Fruit fly (Drosophila melanogaster) whole organism, adult: Measurements from ENCODE around the gene Nmdmc.

Experiments used
- CG11617 ChIP-seq: fragments of 200-800 bp; sonication (Bioruptor generic); optimal IDR thresholded peaks from 2 replicates; lab custom pipeline; 2017; ENCODE audit warnings: mild to moderate bottlenecking, missing biosample characterization, missing genetic modification reagents, missing genetic modification characterization
- CG12768 ChIP-seq: fragments of 200-800 bp; sonication (Bioruptor generic); optimal IDR thresholded peaks from 2 replicates; lab custom pipeline; 2017; ENCODE audit warnings: missing biosample characterization, missing genetic modification characterization, mild to moderate bottlenecking, moderate library complexity, missing genetic modification reagents
- CG14711 ChIP-seq: fragments of 200-800 bp; sonication (Bioruptor generic); optimal IDR thresholded peaks from 2 replicates; lab custom pipeline; 2018; ENCODE audit warnings: missing biosample characterization, mild to moderate bottlenecking, missing genetic modification characterization, moderate library complexity
- CG1620 ChIP-seq: fragments of 200-800 bp; sonication (Bioruptor generic); optimal IDR thresholded peaks from 2 replicates; lab custom pipeline; 2016; ENCODE audit warnings: missing biosample characterization, missing genetic modification characterization
- CG33017 ChIP-seq: fragments of 200-800 bp; sonication (Bioruptor generic); optimal IDR thresholded peaks from 2 replicates; lab custom pipeline; 2018; ENCODE audit warnings: missing biosample characterization, mild to moderate bottlenecking, missing genetic modification characterization, moderate library complexity
- CG5204 ChIP-seq: fragments of 200-800 bp; sonication (Bioruptor generic); optimal IDR thresholded peaks from 2 replicates; lab custom pipeline; 2016; ENCODE audit warnings: missing biosample characterization, missing genetic modification characterization
- CG7045 ChIP-seq: fragments of 200-800 bp; sonication (Bioruptor generic); optimal IDR thresholded peaks from 2 replicates; lab custom pipeline; 2017; ENCODE audit warnings: missing biosample characterization, mild to moderate bottlenecking, missing genetic modification characterization
- CG7101 ChIP-seq: fragments of 200-800 bp; sonication (Bioruptor generic); optimal IDR thresholded peaks from 2 replicates; lab custom pipeline; 2018; ENCODE audit warnings: missing biosample characterization, mild to moderate bottlenecking, missing genetic modification characterization, moderate library complexity
- Clk ChIP-seq: fragments of 200-800 bp; sonication (Bioruptor generic); optimal IDR thresholded peaks from 2 replicates; lab custom pipeline; 2017; ENCODE audit warnings: missing biosample characterization, missing genetic modification characterization
- Crg-1 ChIP-seq: fragments of 200-800 bp; sonication (Bioruptor generic); optimal IDR thresholded peaks from 2 replicates; lab custom pipeline; 2016; ENCODE audit warnings: missing biosample characterization, missing genetic modification characterization
- Hr96 ChIP-seq: fragments of 200-800 bp; sonication (Bioruptor generic); optimal IDR thresholded peaks from 2 replicates; lab custom pipeline; 2016; ENCODE audit warnings: missing biosample characterization, missing genetic modification characterization
- Mnt ChIP-seq: fragments of 200-800 bp; sonication (Bioruptor generic); optimal IDR thresholded peaks from 2 replicates; lab custom pipeline; 2016; ENCODE audit warnings: missing biosample characterization, mild to moderate bottlenecking, missing genetic modification characterization
- bab1 ChIP-seq: fragments of 200-800 bp; sonication (Bioruptor generic); optimal IDR thresholded peaks from 3 replicates; lab custom pipeline; 2019; ENCODE audit warnings: missing biosample characterization, mild to moderate bottlenecking, missing genetic modification characterization, moderate library complexity
- cic ChIP-seq: fragments of 200-800 bp; sonication (Bioruptor generic); optimal IDR thresholded peaks from 2 replicates; lab custom pipeline; 2017; ENCODE audit warnings: missing biosample characterization, mild to moderate bottlenecking, missing genetic modification characterization, moderate library complexity
- cnc ChIP-seq, 2 experiments: fragments of >200 bp; optimal IDR thresholded peaks; 2 replicates each; lab custom pipeline; 2017
- kay ChIP-seq: fragments of 200-800 bp; sonication (Bioruptor generic); peaks from one replicate; lab custom pipeline; 2016; ENCODE audit warnings: missing biosample characterization, missing genetic modification characterization, borderline replicate concordance
- ovo ChIP-seq: fragments of 200-800 bp; sonication (Bioruptor generic); optimal IDR thresholded peaks from 2 replicates; lab custom pipeline; 2016; ENCODE audit warnings: missing biosample characterization, missing genetic modification characterization
- pad ChIP-seq: fragments of 200-800 bp; sonication (Bioruptor generic); optimal IDR thresholded peaks from 3 replicates; lab custom pipeline; 2017; ENCODE audit warnings: missing biosample characterization, missing genetic modification characterization, mild to moderate bottlenecking, moderate library complexity, missing genetic modification reagents
- tj ChIP-seq: fragments of 200-800 bp; sonication (Bioruptor generic); optimal IDR thresholded peaks from 3 replicates; lab custom pipeline; 2017; ENCODE audit warnings: missing biosample characterization, mild to moderate bottlenecking, missing genetic modification characterization, moderate library complexity
- toe ChIP-seq: fragments of 200-800 bp; sonication (Bioruptor generic); optimal IDR thresholded peaks from 2 replicates; lab custom pipeline; 2016; ENCODE audit warnings: missing biosample characterization, missing genetic modification characterization

Nmdmc gene

DNA sequence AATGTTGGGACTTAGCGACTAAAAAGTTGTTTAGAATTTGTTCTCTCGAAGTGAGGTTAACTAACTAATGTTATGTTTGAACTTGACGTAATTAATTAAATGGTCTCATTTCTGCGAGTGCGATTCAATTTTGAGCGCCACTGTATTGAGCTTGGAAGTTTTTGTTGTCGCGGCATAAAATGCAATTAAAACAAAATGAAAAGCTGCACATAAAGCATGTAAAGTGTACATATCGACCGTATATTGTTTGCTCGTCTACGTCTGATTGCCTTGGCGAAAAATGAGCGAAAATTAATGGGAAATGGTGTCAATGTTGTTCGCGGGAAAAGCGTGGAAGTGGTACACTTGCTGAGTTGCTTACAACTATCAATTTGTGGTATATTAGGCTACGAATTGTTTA lies 33.5 kb downstream of the Nmdmc start:
- TF ChIP-seq bab1 (GFP tag; lab: Kevin White, UChicago) (peak; percentile 17), cnc (optimal IDR thresholded peaks at IDR 0.05; lab: Kevin White, UChicago) (no peak), tj (GFP tag; lab: Kevin White, UChicago) (peak; percentile 95)

DNA sequence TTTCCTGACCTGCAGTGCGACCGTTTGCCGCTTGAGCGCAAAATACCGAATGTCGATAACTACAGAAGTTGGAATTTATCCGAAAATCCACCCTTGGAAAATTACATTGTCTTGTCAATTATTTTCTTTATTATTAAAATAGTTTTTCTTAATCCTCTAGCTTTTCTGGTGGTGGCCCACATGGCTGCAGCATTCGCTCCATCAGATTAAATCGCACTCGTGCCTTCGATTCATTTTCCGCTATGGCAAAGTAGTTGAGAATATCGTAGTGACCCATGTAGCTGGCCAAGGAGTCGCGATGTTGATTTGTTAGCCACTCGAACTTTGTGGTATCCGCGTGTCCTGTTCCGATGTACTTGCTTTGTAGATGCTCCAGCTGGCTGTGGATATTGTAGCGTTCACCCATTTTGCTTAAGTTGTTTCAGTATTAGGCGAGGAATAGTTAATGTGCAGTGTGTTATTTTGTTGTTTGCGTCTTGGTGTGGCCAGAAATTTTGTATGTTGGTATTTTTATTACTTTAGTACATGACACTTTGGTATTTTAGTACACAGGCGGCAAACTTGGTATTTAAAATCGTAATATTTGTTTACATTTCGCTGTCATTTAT lies 35.4 kb downstream of the Nmdmc start, which contains the start of the genes Kcmf1, Sf3b5 and CG11986:
Kcmf1 (minus strand) TSS at position 51 of the 608 bp plus-strand sequence.
Sf3b5 (minus strand) TSS at position 483 of the 608 bp plus-strand sequence.
CG11986 (plus strand) TSS at position 588 of the 608 bp plus-strand sequence.
- no peak for TF ChIP-seq pad (GFP tag; lab: Kevin White, UChicago)

DNA sequence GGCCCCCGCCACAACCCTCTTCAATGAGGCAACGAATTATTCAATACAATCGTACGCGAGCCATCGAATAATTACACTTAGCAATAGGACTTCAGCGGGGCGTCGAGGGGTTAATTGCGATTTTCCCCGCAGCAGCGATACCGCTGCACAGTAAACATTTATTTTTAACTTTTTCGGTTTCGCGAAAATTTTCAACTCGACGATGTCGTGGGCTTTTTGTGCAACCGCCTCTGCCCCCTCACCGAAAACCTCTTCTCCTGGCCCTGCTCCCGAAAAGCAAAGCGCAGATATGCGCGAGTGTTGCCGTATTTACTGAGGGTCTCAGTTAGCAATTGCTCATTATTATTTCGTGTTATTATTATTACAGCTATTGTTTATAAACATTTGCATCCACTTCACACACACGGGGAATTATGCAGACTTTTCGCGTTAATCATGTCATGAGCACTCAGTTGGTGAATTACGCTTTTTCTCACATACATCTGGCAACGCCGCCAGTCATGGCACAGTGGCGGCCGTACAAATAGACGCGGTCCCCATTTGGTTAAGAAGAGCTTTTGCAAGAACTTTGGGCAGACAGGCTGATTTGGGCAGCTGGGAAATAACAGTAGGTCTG lies 36.5 kb downstream of the Nmdmc start:
- peak; percentile 61 for TF ChIP-seq CG1620 (GFP tag; lab: Kevin White, UChicago)
- no peak for TF ChIP-seq CG5204 (GFP tag; lab: Kevin White, UChicago)
- TF ChIP-seq CG12768, result peak; percentile 18
- peak; percentile 82 for TF ChIP-seq CG11617 (GFP tag; lab: Kevin White, UChicago)
- TF ChIP-seq Hr96 (GFP tag; lab: Kevin White, UChicago), result no peak
- peak; percentile 71 for TF ChIP-seq bab1 (GFP tag; lab: Kevin White, UChicago)
- peak; percentile 84 for TF ChIP-seq Mnt (GFP tag; lab: Kevin White, UChicago)
- no peak for TF ChIP-seq cnc (optimal IDR thresholded peaks at IDR 0.05; lab: Kevin White, UChicago)
- peak; percentile 74 for TF ChIP-seq cic
- TF ChIP-seq Clk, result peak; percentile 61
- no peak for TF ChIP-seq ovo
- peak; percentile 62 for TF ChIP-seq tj (GFP tag; lab: Kevin White, UChicago)
- no peak for TF ChIP-seq toe (GFP tag; lab: Kevin White, UChicago)
- peak; percentile 76 for TF ChIP-seq Crg-1 (GFP tag; lab: Kevin White, UChicago)
- TF ChIP-seq CG33017, result peak; percentile 55
- TF ChIP-seq CG14711 (tag; lab: Kevin White, UChicago), result peak; percentile 43
- peak; percentile 50 for TF ChIP-seq CG7045
- TF ChIP-seq CG7101 (tag; lab: Kevin White, UChicago), result peak; percentile 49
- TF ChIP-seq pad (GFP tag; lab: Kevin White, UChicago), result peak; percentile 93

DNA sequence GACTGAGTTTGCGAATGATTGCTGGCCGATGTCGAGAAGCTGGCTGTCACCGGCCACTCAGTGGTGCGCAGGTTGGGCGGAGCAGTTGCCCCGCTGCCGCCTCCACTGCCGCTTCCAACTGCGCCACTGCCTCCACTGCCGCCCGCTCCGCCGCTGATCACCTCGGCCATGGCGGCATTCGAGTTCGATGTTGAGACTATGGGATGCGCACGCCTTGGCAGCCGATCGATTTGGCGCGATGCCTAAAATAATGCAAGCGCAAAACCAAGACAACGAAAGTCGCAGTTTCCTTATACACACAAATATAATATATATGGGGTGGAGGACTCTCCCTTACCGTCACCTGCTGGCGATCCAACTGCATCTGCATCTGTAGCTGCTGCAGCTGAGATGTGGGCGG lies 38.6 kb downstream of the Nmdmc start:
- no peak for TF ChIP-seq tj (GFP tag; lab: Kevin White, UChicago)
- TF ChIP-seq CG7045, result no peak
- peak; percentile 7 for TF ChIP-seq CG14711 (tag; lab: Kevin White, UChicago)
- peak; percentile 71 for TF ChIP-seq pad (GFP tag; lab: Kevin White, UChicago)
- peak; percentile 20 for TF ChIP-seq CG1620 (GFP tag; lab: Kevin White, UChicago)
- no peak for TF ChIP-seq ovo
- TF ChIP-seq CG7101 (tag; lab: Kevin White, UChicago), result peak; percentile 52
- peak; percentile 36 for TF ChIP-seq Clk
- TF ChIP-seq Crg-1 (GFP tag; lab: Kevin White, UChicago), result peak; percentile 21
- TF ChIP-seq Hr96 (GFP tag; lab: Kevin White, UChicago), result no peak
- TF ChIP-seq CG11617 (GFP tag; lab: Kevin White, UChicago), result peak; percentile 64
- TF ChIP-seq Mnt (GFP tag; lab: Kevin White, UChicago), result peak; percentile 73
- peak; percentile 32 for TF ChIP-seq CG12768
- peak; percentile 42 for TF ChIP-seq cic
- TF ChIP-seq CG33017, result peak; percentile 25

DNA sequence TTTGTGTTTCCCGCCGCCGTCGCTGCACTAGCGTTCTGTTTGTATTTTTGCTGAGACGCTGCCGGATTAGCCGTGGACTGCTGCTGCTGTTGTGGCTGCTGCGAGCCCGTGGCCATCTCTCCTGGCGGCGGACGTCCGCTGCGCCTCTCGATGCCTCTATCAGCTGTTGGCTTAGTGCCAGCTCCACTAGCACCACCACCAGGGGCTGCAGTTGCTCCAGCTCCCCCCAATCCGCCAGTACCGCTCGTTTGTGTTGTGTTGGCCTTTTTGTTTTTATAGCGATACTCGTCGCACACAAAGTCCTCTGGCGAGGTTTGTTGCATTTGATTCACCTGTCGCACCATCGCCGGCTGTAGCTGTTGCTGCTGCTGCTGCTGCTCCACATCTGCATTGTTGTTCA lies 39.7 kb downstream of the Nmdmc start:
- TF ChIP-seq kay (GFP tag; lab: Kevin White, UChicago), result no peak
- peak; percentile 34 for TF ChIP-seq CG1620 (GFP tag; lab: Kevin White, UChicago)
- TF ChIP-seq Crg-1 (GFP tag; lab: Kevin White, UChicago), result peak; percentile 27
- peak; percentile 29 for TF ChIP-seq Clk
- TF ChIP-seq pad (GFP tag; lab: Kevin White, UChicago), result peak; percentile 53
- no peak for TF ChIP-seq bab1 (GFP tag; lab: Kevin White, UChicago)
- TF ChIP-seq Mnt (GFP tag; lab: Kevin White, UChicago), result peak; percentile 43

DNA sequence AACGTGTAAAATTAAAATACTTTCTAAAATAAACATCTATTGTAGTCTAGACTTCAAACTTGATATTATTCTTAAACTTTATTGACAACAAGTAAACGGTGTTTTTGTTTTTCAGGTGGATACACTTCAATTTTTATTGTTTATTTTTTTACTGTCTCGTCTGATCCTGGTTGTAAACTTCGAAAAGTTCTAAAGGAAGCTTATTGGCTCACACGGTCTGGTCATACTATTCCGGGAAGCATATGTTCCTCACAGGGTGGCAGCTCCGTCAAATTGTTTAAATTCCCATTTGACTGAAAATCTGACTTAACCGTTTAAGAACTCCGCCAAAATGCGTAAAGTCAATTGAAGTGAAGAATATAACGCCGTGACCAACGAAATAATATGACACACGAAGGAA lies 42.2 kb downstream of the Nmdmc start, which contains the start of gene CG11983:
CG11983 (plus strand) TSS at position 120 of the 400 bp plus-strand sequence.
- TF ChIP-seq CG11617 (GFP tag; lab: Kevin White, UChicago), result peak; percentile 10
- TF ChIP-seq cic, result peak; percentile 28
- no peak for TF ChIP-seq tj (GFP tag; lab: Kevin White, UChicago)
- TF ChIP-seq CG5204 (GFP tag; lab: Kevin White, UChicago), result no peak
- no peak for TF ChIP-seq CG7101 (tag; lab: Kevin White, UChicago)
- TF ChIP-seq Clk, result no peak
- TF ChIP-seq bab1 (GFP tag; lab: Kevin White, UChicago), result peak; percentile 35

DNA sequence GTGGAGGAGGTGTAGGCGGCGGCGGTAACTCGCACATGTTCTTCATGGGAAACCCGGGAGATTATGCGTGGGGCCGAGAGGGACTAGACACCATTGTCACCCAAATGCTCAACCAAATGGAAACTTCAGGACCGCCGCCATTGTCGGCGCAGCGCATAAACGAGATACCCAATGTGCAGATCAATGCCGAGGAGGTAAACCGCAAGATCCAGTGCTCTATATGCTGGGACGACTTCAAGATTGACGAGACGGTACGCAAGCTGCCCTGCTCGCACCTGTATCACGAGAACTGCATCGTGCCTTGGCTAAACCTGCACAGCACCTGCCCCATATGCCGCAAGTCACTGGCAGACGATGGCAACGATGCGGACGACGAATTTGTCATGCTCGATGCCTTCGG lies 43.1 kb downstream of the Nmdmc start:
- TF ChIP-seq Crg-1 (GFP tag; lab: Kevin White, UChicago) (no peak), CG7101 (tag; lab: Kevin White, UChicago) (no peak), toe (GFP tag; lab: Kevin White, UChicago) (no peak), CG5204 (GFP tag; lab: Kevin White, UChicago) (no peak), Hr96 (GFP tag; lab: Kevin White, UChicago) (no peak), Mnt (GFP tag; lab: Kevin White, UChicago) (no peak), kay (GFP tag; lab: Kevin White, UChicago) (no peak), CG1620 (GFP tag; lab: Kevin White, UChicago) (no peak), CG12768 (no peak), pad (GFP tag; lab: Kevin White, UChicago) (no peak), Clk (no peak), cic (no peak), tj (GFP tag; lab: Kevin White, UChicago) (no peak), CG11617 (GFP tag; lab: Kevin White, UChicago) (no peak)
